Fruit fly (Drosophila melanogaster) Kc167 (cell line): Measurements from ENCODE around the gene Clp.

Experiments used
- Myc ChIP-seq: fragments of >200 bp; optimal IDR thresholded peaks from 2 replicates; lab custom pipeline; 2017; ENCODE audit warnings: missing external identifiers
- h ChIP-seq: fragments of >200 bp; optimal IDR thresholded peaks from 3 replicates; lab custom pipeline; 2018; ENCODE audit warnings: missing external identifiers
- psq ChIP-seq: fragments of >200 bp; optimal IDR thresholded peaks from 2 replicates; lab custom pipeline; 2017; ENCODE audit warnings: missing external identifiers

dm6 chr2L:776236-776635, 43.5 kb upstream of the Clp start, which contains the start of gene CG13946:
- TF ChIP-seq h (no peak), psq (no peak), Myc (lab: Kevin White, UChicago) (no peak)
